Worm (Caenorhabditis elegans) whole organism, mixed stage, embryonic: ENCODE measurements around the gene ZK1193.2.

Experiments used
- mab-5 ChIP-seq: fragments of 150-350 bp; optimal IDR thresholded peaks from 2 replicates; lab custom pipeline; 2014; ENCODE audit warnings: missing biosample characterization, missing genetic modification characterization
- nhr-2 ChIP-seq: fragments of 150-350 bp; optimal IDR thresholded peaks from 2 replicates; lab custom pipeline; 2014; ENCODE audit warnings: missing biosample characterization, missing genetic modification characterization
- pha-4 ChIP-seq: fragments of 150-350 bp; optimal IDR thresholded peaks from 2 replicates; lab custom pipeline; 2018; ENCODE audit warnings: missing biosample characterization, missing genetic modification reagents, missing genetic modification characterization

- TF ChIP-seq mab-5 (tag; lab: Kevin White, UChicago) (no peak), nhr-2 (tag; lab: Kevin White, UChicago) (no peak), pha-4 (tag; lab: Kevin White, UChicago) (no peak)
Observed at ce11 chrX:399535-399934, 25.9 kb downstream of the ZK1193.2 start.
